Fruit fly (Drosophila melanogaster) whole organism, embryonic: ENCODE results near the gene CG16852.

Experiments used
- BEAF-32 ChIP-seq: fragments of 200-800 bp; sonication (Bioruptor generic); optimal IDR thresholded peaks from 3 replicates; lab custom pipeline; 2017; ENCODE audit warnings: missing biosample characterization, missing genetic modification characterization, mild to moderate bottlenecking, moderate library complexity, missing genetic modification reagents
- CG10321 ChIP-seq: fragments of 200-800 bp; sonication (Bioruptor generic); IDR thresholded peaks from 2 replicates; pipeline ENCODE4 v1.3.6; 2022; ENCODE audit warnings: missing biosample characterization, missing genetic modification characterization
- CG12236 ChIP-seq: fragments of 200-800 bp; sonication (Bioruptor generic); optimal IDR thresholded peaks from 2 replicates; lab custom pipeline; 2016; ENCODE audit warnings: missing biosample characterization, missing genetic modification characterization
- CG12744 ChIP-seq: fragments of 200-800 bp; sonication (Bioruptor generic); optimal IDR thresholded peaks from 2 replicates; lab custom pipeline; 2016; ENCODE audit warnings: missing biosample characterization, missing genetic modification characterization
- CG12942 ChIP-seq: fragments of 200-800 bp; sonication (Bioruptor generic); optimal IDR thresholded peaks from 3 replicates; lab custom pipeline; 2016; ENCODE audit warnings: missing biosample characterization, missing genetic modification characterization
- CG14860 ChIP-seq: fragments of 200-800 bp; sonication (Bioruptor generic); IDR thresholded peaks from 3 replicates; pipeline ENCODE4 v1.3.6; 2022; ENCODE audit warnings: missing biosample characterization, missing genetic modification characterization; ENCODE audit not compliant: partially characterized antibody
- CG16779 ChIP-seq: fragments of 200-800 bp; sonication (Bioruptor generic); IDR thresholded peaks from 2 replicates; pipeline ENCODE4 v1.3.6; 2022; ENCODE audit warnings: missing biosample characterization, missing genetic modification characterization
- CG17612 ChIP-seq: fragments of 200-800 bp; sonication (Bioruptor generic); IDR thresholded peaks from 2 replicates; pipeline ENCODE4 v1.3.6; 2022; ENCODE audit warnings: missing biosample characterization, missing genetic modification characterization
- CG17829 ChIP-seq: fragments of 200-800 bp; optimal IDR thresholded peaks from 2 replicates; lab custom pipeline; 2019; ENCODE audit warnings: missing biosample characterization, mild to moderate bottlenecking, missing genetic modification characterization, moderate library complexity
- CG2875 ChIP-seq: fragments of 200-800 bp; sonication (Bioruptor generic); optimal IDR thresholded peaks from 2 replicates; lab custom pipeline; 2017; ENCODE audit warnings: missing biosample characterization, mild to moderate bottlenecking, missing genetic modification characterization, missing genetic modification reagents
- CG3407 ChIP-seq: fragments of 200-800 bp; sonication (Bioruptor generic); optimal IDR thresholded peaks from 2 replicates; lab custom pipeline; 2018; ENCODE audit warnings: missing biosample characterization, mild to moderate bottlenecking, missing genetic modification characterization
- CG3838 ChIP-seq: fragments of 200-800 bp; sonication (Bioruptor generic); optimal IDR thresholded peaks from 3 replicates; lab custom pipeline; 2016; ENCODE audit warnings: missing biosample characterization, missing genetic modification characterization
- CG4617 ChIP-seq: fragments of 200-800 bp; sonication (Bioruptor generic); optimal IDR thresholded peaks from 3 replicates; lab custom pipeline; 2016; ENCODE audit warnings: missing biosample characterization, missing genetic modification characterization, borderline replicate concordance
- CG6175 ChIP-seq: fragments of 200-800 bp; sonication (Bioruptor generic); IDR thresholded peaks from 3 replicates; pipeline ENCODE4 v1.3.6; 2022; ENCODE audit warnings: missing biosample characterization, missing genetic modification characterization
- CG6765 ChIP-seq: fragments of 200-800 bp; sonication (Bioruptor generic); optimal IDR thresholded peaks from 3 replicates; lab custom pipeline; 2017; ENCODE audit warnings: missing biosample characterization, mild to moderate bottlenecking, missing genetic modification characterization
- CG6813 ChIP-seq: fragments of 200-800 bp; sonication (Bioruptor generic); optimal IDR thresholded peaks from 2 replicates; lab custom pipeline; 2017; ENCODE audit warnings: missing biosample characterization, missing genetic modification characterization, mild to moderate bottlenecking, moderate library complexity, missing genetic modification reagents
- CG8388 ChIP-seq: fragments of 200-800 bp; sonication (Bioruptor generic); optimal IDR thresholded peaks from 2 replicates; lab custom pipeline; 2019; ENCODE audit warnings: missing biosample characterization, mild to moderate bottlenecking, missing genetic modification characterization, moderate library complexity
- CG9215 ChIP-seq: fragments of 200-800 bp; sonication (Bioruptor generic); IDR thresholded peaks from 2 replicates; pipeline ENCODE4 v1.3.6; 2022; ENCODE audit warnings: missing biosample characterization, missing genetic modification characterization
- CG9727 ChIP-seq: fragments of 200-800 bp; sonication (Bioruptor generic); optimal IDR thresholded peaks from 3 replicates; lab custom pipeline; 2017; ENCODE audit warnings: missing biosample characterization, mild to moderate bottlenecking, missing genetic modification characterization
- Deaf1 ChIP-seq: fragments of 200-800 bp; optimal IDR thresholded peaks from 3 replicates; lab custom pipeline; 2019; ENCODE audit warnings: missing biosample characterization, mild to moderate bottlenecking, missing genetic modification characterization, moderate library complexity
- E2f1 ChIP-seq: fragments of 200-800 bp; sonication (Bioruptor generic); IDR thresholded peaks from 2 replicates; pipeline ENCODE4 v1.3.6; 2022; ENCODE audit warnings: missing biosample characterization, missing genetic modification characterization
- E2f2 ChIP-seq: fragments of 200-800 bp; sonication (Bioruptor generic); IDR thresholded peaks from 2 replicates; pipeline ENCODE4 v1.3.6; 2022; ENCODE audit warnings: missing biosample characterization, missing genetic modification characterization
- Ets97D ChIP-seq: fragments of 200-800 bp; sonication (Bioruptor generic); optimal IDR thresholded peaks from 3 replicates; lab custom pipeline; 2016; ENCODE audit warnings: missing biosample characterization, missing genetic modification characterization
- Fer3 ChIP-seq: fragments of 200-800 bp; sonication (Bioruptor generic); optimal IDR thresholded peaks from 2 replicates; lab custom pipeline; 2018; ENCODE audit warnings: missing biosample characterization, mild to moderate bottlenecking, missing genetic modification characterization, moderate library complexity
- Hr51 ChIP-seq, 2 experiments: fragments of 200-800 bp; sonication (Bioruptor generic); optimal IDR thresholded peaks; 2 replicates in 1 of 2; 3 replicates in 1 of 2; lab custom pipeline; 2016 to 2018; ENCODE audit warnings: missing biosample characterization in 2 of 2, missing genetic modification characterization in 2 of 2, mild to moderate bottlenecking in 1 of 2, moderate library complexity in 1 of 2
- Jarid2 ChIP-seq: fragments of 200-800 bp; sonication (Bioruptor generic); optimal IDR thresholded peaks from 3 replicates; lab custom pipeline; 2017; ENCODE audit warnings: mild to moderate bottlenecking, missing biosample characterization, missing genetic modification reagents, missing genetic modification characterization
- Meics ChIP-seq: fragments of 200-800 bp; sonication (Bioruptor generic); optimal IDR thresholded peaks from 2 replicates; lab custom pipeline; 2017; ENCODE audit warnings: missing biosample characterization, mild to moderate bottlenecking, missing genetic modification characterization
- NC2β ChIP-seq: fragments of 200-800 bp; sonication (Bioruptor generic); optimal IDR thresholded peaks from 2 replicates; lab custom pipeline; 2016; ENCODE audit warnings: missing biosample characterization, missing genetic modification characterization
- NFAT ChIP-seq: fragments of 200-800 bp; sonication (Bioruptor generic); IDR thresholded peaks from 2 replicates; pipeline ENCODE4 v1.3.6; 2022; ENCODE audit warnings: missing biosample characterization, missing genetic modification characterization
- NfI ChIP-seq: fragments of 200-800 bp; sonication (Bioruptor generic); optimal IDR thresholded peaks from 3 replicates; lab custom pipeline; 2018; ENCODE audit warnings: missing biosample characterization, mild to moderate bottlenecking, missing genetic modification characterization, moderate library complexity
- Ptx1 ChIP-seq: fragments of 200-800 bp; sonication (Bioruptor generic); IDR thresholded peaks from 2 replicates; pipeline ENCODE4 v1.3.6; 2022; ENCODE audit warnings: missing biosample characterization, missing genetic modification characterization
- Ssrp ChIP-seq: fragments of 200-800 bp; sonication (Bioruptor generic); optimal IDR thresholded peaks from 2 replicates; lab custom pipeline; 2018; ENCODE audit warnings: missing biosample characterization, mild to moderate bottlenecking, missing genetic modification characterization, moderate library complexity
- amos ChIP-seq: fragments of 200-800 bp; sonication (Bioruptor generic); IDR thresholded peaks from 2 replicates; pipeline ENCODE4 v1.3.6; 2022; ENCODE audit warnings: missing biosample characterization, missing genetic modification characterization; ENCODE audit not compliant: partially characterized antibody
- cato ChIP-seq: fragments of 200-800 bp; sonication (Bioruptor generic); optimal IDR thresholded peaks from 2 replicates; lab custom pipeline; 2016; ENCODE audit warnings: missing biosample characterization, missing genetic modification characterization, borderline replicate concordance
- crp ChIP-seq, 2 experiments: fragments of 200-800 bp; sonication (Bioruptor generic); optimal IDR thresholded peaks; 2 replicates in 1 of 2; 3 replicates in 1 of 2; lab custom pipeline; 2017; ENCODE audit warnings: missing biosample characterization in 2 of 2, missing genetic modification characterization in 2 of 2, mild to moderate bottlenecking in 1 of 2, moderate library complexity in 1 of 2
- cwo ChIP-seq: fragments of 200-800 bp; sonication (Bioruptor generic); optimal IDR thresholded peaks from 3 replicates; lab custom pipeline; 2017; ENCODE audit warnings: missing biosample characterization, missing genetic modification characterization, mild to moderate bottlenecking, moderate library complexity, missing genetic modification reagents
- dysf ChIP-seq: fragments of 200-800 bp; sonication (Bioruptor generic); IDR thresholded peaks from 3 replicates; pipeline ENCODE4 v1.3.6; 2022; ENCODE audit warnings: missing biosample characterization, missing genetic modification characterization
- gce ChIP-seq: fragments of 200-800 bp; sonication (Bioruptor generic); IDR thresholded peaks from 3 replicates; pipeline ENCODE4 v1.3.6; 2022; ENCODE audit warnings: missing biosample characterization, missing genetic modification characterization
- mam ChIP-seq: fragments of 200-800 bp; sonication (Bioruptor generic); optimal IDR thresholded peaks from 3 replicates; lab custom pipeline; 2016; ENCODE audit warnings: missing biosample characterization, missing genetic modification characterization
- mirr ChIP-seq: fragments of 200-800 bp; sonication (Bioruptor generic); optimal IDR thresholded peaks from 3 replicates; lab custom pipeline; 2018; ENCODE audit warnings: missing biosample characterization, mild to moderate bottlenecking, missing genetic modification characterization
- nom ChIP-seq: fragments of 200-800 bp; sonication (Bioruptor generic); optimal IDR thresholded peaks from 2 replicates; lab custom pipeline; 2017; ENCODE audit warnings: missing biosample characterization, missing genetic modification characterization, mild to moderate bottlenecking, moderate library complexity, missing genetic modification reagents
- prd ChIP-seq, 3 experiments: fragments of >200 bp in 2 of 3; fragments of 200-800 bp in 1 of 3; sonication (Bioruptor generic) in 1 of 3; optimal IDR thresholded peaks in 2 of 3; IDR thresholded peaks in 1 of 3; 2 replicates in 2 of 3; 3 replicates in 1 of 3; pipeline versions ENCODE4 v1.3.6 to Lab custom; 2017 to 2022; ENCODE audit warnings: missing biosample characterization in 1 of 3, missing genetic modification characterization in 1 of 3
- slp2 ChIP-seq: fragments of 200-800 bp; sonication (Bioruptor generic); optimal IDR thresholded peaks from 2 replicates; lab custom pipeline; 2016; ENCODE audit warnings: missing biosample characterization, missing genetic modification characterization
- tap ChIP-seq: fragments of 200-800 bp; optimal IDR thresholded peaks from 3 replicates; lab custom pipeline; 2019; ENCODE audit warnings: missing biosample characterization, mild to moderate bottlenecking, missing genetic modification characterization, moderate library complexity
- trh ChIP-seq: fragments of 200-800 bp; sonication (Bioruptor generic); optimal IDR thresholded peaks from 2 replicates; lab custom pipeline; 2016; ENCODE audit warnings: missing biosample characterization, missing genetic modification characterization
- vfl ChIP-seq: fragments of 200-800 bp; sonication (Bioruptor generic); optimal IDR thresholded peaks from 2 replicates; lab custom pipeline; 2016; ENCODE audit warnings: missing biosample characterization, missing genetic modification characterization

CG16852 gene

dm6 chr2L:13548786-13549780 lies 8.5 kb downstream of the CG16852 start, which contains the start of gene B4 (continued):
- no peak for TF ChIP-seq Ptx1 (GFP tag; lab: Robert Waterston, UW)
- no peak for TF ChIP-seq vfl (GFP tag; lab: Kevin White, UChicago)
- peak; percentile 23 for TF ChIP-seq CG3838
- TF ChIP-seq cwo = peak; percentile 91
- peak; percentile 62; the same call in 2 of the 3 replicates for TF ChIP-seq gce (GFP tag; lab: Robert Waterston, UW)
- peak; percentile 69 for TF ChIP-seq CG6813 (GFP tag; lab: Kevin White, UChicago)
- TF ChIP-seq Meics (GFP tag; lab: Kevin White, UChicago) = no peak
- no peak for TF ChIP-seq CG2875 (GFP tag; lab: Kevin White, UChicago)
- no peak; the same call in 2 of the 3 replicates for TF ChIP-seq dysf (GFP tag; lab: Robert Waterston, UW)
- no peak for TF ChIP-seq NfI (GFP tag; lab: Kevin White, UChicago)
- no peak for TF ChIP-seq CG17829 (tag; lab: Kevin White, UChicago)
- TF ChIP-seq E2f1 (GFP tag; lab: Robert Waterston, UW) = peak; percentile 38; the same call in 1 of the 2 replicates
- peak; percentile 27 for TF ChIP-seq tap (tag; lab: Kevin White, UChicago)
- no peak for TF ChIP-seq slp2 (GFP tag; lab: Kevin White, UChicago)
- TF ChIP-seq nom (GFP tag; lab: Kevin White, UChicago) = peak; percentile 90
- no peak for TF ChIP-seq mam
- peak; percentile 96 for TF ChIP-seq Jarid2 (GFP tag; lab: Kevin White, UChicago)
- peak; percentile 17 for TF ChIP-seq BEAF-32 (GFP tag; lab: Kevin White, UChicago)
- TF ChIP-seq crp (GFP tag; optimal IDR thresholded peaks at IDR 0.05; lab: Kevin White, UChicago) = peak in 1 of 2 experiments; percentile 72
- no peak for TF ChIP-seq trh (GFP tag; lab: Kevin White, UChicago)
- peak; percentile 39 for TF ChIP-seq CG9727 (GFP tag; lab: Kevin White, UChicago)
- TF ChIP-seq Ssrp (tag; lab: Kevin White, UChicago) = no peak
- TF ChIP-seq NC2β = no peak
- peak; percentile 74; the same call in 1 of the 2 replicates for TF ChIP-seq NFAT (GFP tag; lab: Robert Waterston, UW)
- TF ChIP-seq CG12942 = no peak
- peak; percentile 8 for TF ChIP-seq CG12236 (GFP tag; lab: Kevin White, UChicago)
- TF ChIP-seq CG16779 (GFP tag; lab: Robert Waterston, UW) = peak; percentile 81; the same call in 1 of the 2 replicates
- TF ChIP-seq Fer3 = peak; percentile 15
- 0 out of 2 replicates have a peak, but pooled peaks have one; percentile 35 for TF ChIP-seq CG10321
- TF ChIP-seq E2f2 (GFP tag; lab: Robert Waterston, UW) = peak; percentile 97
- TF ChIP-seq cato (GFP tag; lab: Kevin White, UChicago) = no peak
- TF ChIP-seq Deaf1 = peak; percentile 33
- peak; percentile 60 for TF ChIP-seq amos (GFP tag; lab: Robert Waterston, UW)
- peak; percentile 27 for TF ChIP-seq Ets97D
- peak in 1 of 2 experiments; percentile 3 for TF ChIP-seq Hr51 (GFP tag; optimal IDR thresholded peaks at IDR 0.05; lab: Kevin White, UChicago)
- peak; percentile 38 for TF ChIP-seq CG3407 (GFP tag; lab: Kevin White, UChicago)
- peak; percentile 89 for TF ChIP-seq mirr (GFP tag; lab: Kevin White, UChicago)
- TF ChIP-seq CG9215 (GFP tag; lab: Robert Waterston, UW) = no peak
- TF ChIP-seq CG17612 = no peak
- TF ChIP-seq CG6175 (GFP tag; lab: Robert Waterston, UW) = peak; percentile 90; the same call in 2 of the 3 replicates
- peak; percentile 65 for TF ChIP-seq CG6765 (GFP tag; lab: Kevin White, UChicago)
- no peak for TF ChIP-seq CG4617
- TF ChIP-seq CG12744 (GFP tag; lab: Kevin White, UChicago) = no peak
- TF ChIP-seq prd (optimal IDR thresholded peaks at IDR 0.05; lab: Kevin White, UChicago) = no peak
- TF ChIP-seq prd (GFP tag; IDR thresholded peaks at IDR 0.05; lab: Robert Waterston, UW) = peak; percentile 27; the same call in 2 of the 3 replicates
- TF ChIP-seq CG14860 (GFP tag; lab: Robert Waterston, UW) = no peak
- no peak for TF ChIP-seq CG8388 (GFP tag; lab: Kevin White, UChicago)
